Worm (Caenorhabditis elegans): Measurements from ENCODE around the gene Y46G5A.8.

DNA sequence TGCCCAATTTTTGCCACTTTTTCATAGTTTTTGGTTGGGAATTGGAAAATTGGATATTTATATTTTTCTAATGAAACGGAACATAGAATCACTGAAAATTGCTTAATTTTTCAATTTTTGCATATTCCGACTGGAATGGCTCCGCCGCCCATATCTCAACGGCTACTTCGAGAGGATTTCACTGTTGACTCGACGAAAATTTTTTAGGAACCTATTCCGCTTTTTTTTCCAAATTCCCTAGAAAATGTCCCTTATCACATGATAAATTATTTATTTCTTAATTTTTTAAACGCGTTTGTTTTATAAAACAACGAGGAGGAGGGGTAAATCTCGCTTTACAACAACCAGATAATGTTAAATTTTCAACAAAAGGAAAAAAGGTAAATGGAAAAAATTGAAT is 29.4 kb upstream of the Y46G5A.8 start:
- no peak for TF ChIP-seq ztf-29 (GFP tag; IDR thresholded peaks at IDR 0.05)
- no peak for TF ChIP-seq tab-1 (GFP tag; IDR thresholded peaks at IDR 0.05)
- no peak for TF ChIP-seq med-1 (GFP tag; optimal IDR thresholded peaks at IDR 0.05; ENCODE audit: insufficient read depth)
- TF ChIP-seq flt-1 (GFP tag; IDR thresholded peaks at IDR 0.05) = no peak
- TF ChIP-seq ztf-23 (GFP tag; IDR thresholded peaks at IDR 0.05) = no peak
- no peak for TF ChIP-seq klf-2 (GFP tag; conservative IDR thresholded peaks at IDR 0.05)

Data from whole organism, midembryonic.